Fruit fly (Drosophila melanogaster) whole organism: Measurements from ENCODE around the gene hzg.

Experiments
- CG8478 ChIP-seq: fragments of >200 bp; optimal IDR thresholded peaks from 2 replicates; lab custom pipeline; 2018; ENCODE audit warnings: inconsistent platforms
- Dll ChIP-seq: fragments of >200 bp; optimal IDR thresholded peaks from 2 replicates; lab custom pipeline; 2017

DNA sequence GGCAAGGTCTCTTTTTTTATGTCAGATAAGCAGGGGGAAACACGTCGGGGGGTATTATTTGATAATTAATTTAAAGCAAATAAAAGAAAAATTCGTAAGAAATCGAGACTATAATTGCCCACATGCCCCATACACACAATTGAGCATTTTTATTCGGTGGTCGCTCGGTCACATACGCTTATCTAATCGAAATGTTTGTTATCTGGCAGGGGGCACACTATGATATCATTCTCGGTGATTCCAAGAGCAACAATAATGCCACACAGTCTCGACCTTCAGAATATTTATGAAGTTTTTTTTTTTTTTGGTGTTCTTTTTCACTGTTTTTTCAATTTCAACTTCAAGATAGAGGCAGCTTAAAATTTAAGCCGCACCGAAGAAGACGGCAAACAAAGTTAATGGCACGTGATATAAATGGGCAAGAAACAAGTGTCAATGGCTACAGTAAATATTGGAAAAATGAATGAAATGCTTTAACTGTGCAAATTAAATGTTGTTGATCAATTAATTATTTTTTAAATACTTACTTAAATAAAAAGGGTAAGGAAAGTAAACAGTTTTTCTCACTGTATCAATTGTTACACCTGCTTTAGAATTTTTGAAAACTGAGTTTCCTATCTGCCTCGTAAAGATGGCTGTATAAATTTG is 5.1 kb downstream of the hzg start:
- TF ChIP-seq Dll (lab: Kevin White, UChicago) (no peak), CG8478 (no peak)
